Fruit fly (Drosophila melanogaster) whole organism, embryonic: ENCODE data around the gene CG4593.

Experiments
- Asciz ChIP-seq: fragments of 200-800 bp; sonication (Bioruptor generic); optimal IDR thresholded peaks from 2 replicates; lab custom pipeline; 2017; ENCODE audit warnings: missing biosample characterization, mild to moderate bottlenecking, missing genetic modification characterization, missing genetic modification reagents
- B-H1 ChIP-seq: fragments of 200-800 bp; sonication (Bioruptor generic); IDR thresholded peaks from 3 replicates; pipeline ENCODE4 v1.3.6; 2022; ENCODE audit warnings: missing biosample characterization, missing genetic modification characterization
- CG1024 ChIP-seq: fragments of 200-800 bp; sonication (Bioruptor generic); IDR thresholded peaks from 2 replicates; pipeline ENCODE4 v1.3.6; 2022; ENCODE audit warnings: missing biosample characterization, missing genetic modification characterization
- CG10543 ChIP-seq: fragments of 200-800 bp; sonication (Bioruptor generic); optimal IDR thresholded peaks from 3 replicates; lab custom pipeline; 2017; ENCODE audit warnings: missing biosample characterization, mild to moderate bottlenecking, missing genetic modification characterization, moderate library complexity
- CG11398 ChIP-seq: fragments of 200-800 bp; sonication (Bioruptor generic); optimal IDR thresholded peaks from 2 replicates; lab custom pipeline; 2016; ENCODE audit warnings: missing biosample characterization, missing genetic modification characterization
- CG11504 ChIP-seq: fragments of 200-800 bp; sonication (Bioruptor generic); optimal IDR thresholded peaks from 3 replicates; lab custom pipeline; 2019; ENCODE audit warnings: missing biosample characterization, mild to moderate bottlenecking, missing genetic modification characterization, moderate library complexity
- CG12299 ChIP-seq: fragments of 200-800 bp; sonication (Bioruptor generic); optimal IDR thresholded peaks from 2 replicates; lab custom pipeline; 2018; ENCODE audit warnings: missing biosample characterization, mild to moderate bottlenecking, missing genetic modification characterization
- CG14050 ChIP-seq: fragments of 200-800 bp; sonication (Bioruptor generic); IDR thresholded peaks from 3 replicates; pipeline ENCODE4 v1.3.6; 2022; ENCODE audit warnings: missing biosample characterization, missing genetic modification characterization
- CG15011 ChIP-seq: fragments of 200-800 bp; sonication (Bioruptor generic); optimal IDR thresholded peaks from 3 replicates; lab custom pipeline; 2018; ENCODE audit warnings: missing biosample characterization, mild to moderate bottlenecking, missing genetic modification characterization
- CG17361 ChIP-seq: fragments of 200-800 bp; sonication (Bioruptor generic); IDR thresholded peaks from 3 replicates; pipeline ENCODE4 v1.3.6; 2022; ENCODE audit warnings: missing biosample characterization, missing genetic modification characterization
- CG1792 ChIP-seq: fragments of 200-800 bp; sonication (Bioruptor generic); optimal IDR thresholded peaks from 2 replicates; lab custom pipeline; 2016; ENCODE audit warnings: missing biosample characterization, missing genetic modification characterization
- CG1832 ChIP-seq: fragments of 200-800 bp; sonication (Bioruptor generic); optimal IDR thresholded peaks from 2 replicates; lab custom pipeline; 2017; ENCODE audit warnings: missing biosample characterization, mild to moderate bottlenecking, missing genetic modification characterization, inconsistent platforms
- CG18476 ChIP-seq: fragments of 200-800 bp; sonication (Bioruptor generic); optimal IDR thresholded peaks from 2 replicates; lab custom pipeline; 2016; ENCODE audit warnings: missing biosample characterization, mild to moderate bottlenecking, missing genetic modification characterization
- CG2120 ChIP-seq: fragments of 200-800 bp; sonication (Bioruptor generic); optimal IDR thresholded peaks from 3 replicates; lab custom pipeline; 2016; ENCODE audit warnings: missing biosample characterization, missing genetic modification characterization
- CG31441 ChIP-seq: fragments of 200-800 bp; sonication (Bioruptor generic); IDR thresholded peaks from 2 replicates; pipeline ENCODE4 v1.3.6; 2022; ENCODE audit warnings: missing biosample characterization, missing genetic modification characterization
- CG32532 ChIP-seq: fragments of 200-800 bp; sonication (Bioruptor generic); IDR thresholded peaks from 2 replicates; pipeline ENCODE4 v1.3.6; 2022; ENCODE audit warnings: missing biosample characterization, missing genetic modification characterization
- CG3407 ChIP-seq: fragments of 200-800 bp; sonication (Bioruptor generic); optimal IDR thresholded peaks from 2 replicates; lab custom pipeline; 2018; ENCODE audit warnings: missing biosample characterization, mild to moderate bottlenecking, missing genetic modification characterization
- CG4328 ChIP-seq: fragments of 200-800 bp; sonication (Bioruptor generic); optimal IDR thresholded peaks from 3 replicates; lab custom pipeline; 2017; ENCODE audit warnings: missing biosample characterization, missing genetic modification reagents, missing genetic modification characterization
- CG5245 ChIP-seq: fragments of 200-800 bp; sonication (Bioruptor generic); optimal IDR thresholded peaks from 3 replicates; lab custom pipeline; 2016; ENCODE audit warnings: missing biosample characterization, missing genetic modification characterization
- CG5953 ChIP-seq: fragments of 200-800 bp; sonication (Bioruptor generic); IDR thresholded peaks from 2 replicates; pipeline ENCODE4 v1.3.6; 2022; ENCODE audit warnings: missing biosample characterization, missing genetic modification characterization
- CG8089 ChIP-seq: fragments of 200-800 bp; sonication (Bioruptor generic); optimal IDR thresholded peaks from 3 replicates; lab custom pipeline; 2016; ENCODE audit warnings: missing biosample characterization, missing genetic modification characterization
- CG8944 ChIP-seq: fragments of 200-800 bp; sonication (Bioruptor generic); optimal IDR thresholded peaks from 3 replicates; lab custom pipeline; 2016; ENCODE audit warnings: missing biosample characterization, missing genetic modification characterization
- CG9727 ChIP-seq: fragments of 200-800 bp; sonication (Bioruptor generic); optimal IDR thresholded peaks from 3 replicates; lab custom pipeline; 2017; ENCODE audit warnings: missing biosample characterization, mild to moderate bottlenecking, missing genetic modification characterization
- Fer1 ChIP-seq: fragments of 200-800 bp; sonication (Bioruptor generic); optimal IDR thresholded peaks from 2 replicates; lab custom pipeline; 2017; ENCODE audit warnings: missing biosample characterization, mild to moderate bottlenecking, missing genetic modification characterization
- HmgZ ChIP-seq: fragments of 200-800 bp; sonication (Bioruptor generic); optimal IDR thresholded peaks from 2 replicates; lab custom pipeline; 2018; ENCODE audit warnings: missing biosample characterization, mild to moderate bottlenecking, missing genetic modification characterization
- Lim3 ChIP-seq: fragments of 200-800 bp; sonication (Bioruptor generic); IDR thresholded peaks from 2 replicates; pipeline ENCODE4 v1.3.6; 2022; ENCODE audit warnings: missing biosample characterization, missing genetic modification characterization
- MBD-R2 ChIP-seq: fragments of 200-800 bp; sonication (Bioruptor generic); IDR thresholded peaks from 2 replicates; pipeline ENCODE4 v1.3.6; 2022; ENCODE audit warnings: missing biosample characterization, missing genetic modification characterization
- Myb ChIP-seq: fragments of 200-800 bp; sonication (Bioruptor generic); optimal IDR thresholded peaks from 2 replicates; lab custom pipeline; 2016; ENCODE audit warnings: missing biosample characterization, missing genetic modification characterization
- NK7.1 ChIP-seq: fragments of 200-800 bp; sonication (Bioruptor generic); optimal IDR thresholded peaks from 3 replicates; lab custom pipeline; 2016; ENCODE audit warnings: missing biosample characterization, missing genetic modification characterization
- Neu2 ChIP-seq: fragments of 200-800 bp; sonication (Bioruptor generic); optimal IDR thresholded peaks from 3 replicates; lab custom pipeline; 2016; ENCODE audit warnings: missing biosample characterization, missing genetic modification characterization, borderline replicate concordance
- Side ChIP-seq: fragments of 200-800 bp; sonication (Bioruptor generic); optimal IDR thresholded peaks from 2 replicates; lab custom pipeline; 2016; ENCODE audit warnings: missing biosample characterization, missing genetic modification characterization
- Vsx1 ChIP-seq: fragments of 200-800 bp; sonication (Bioruptor generic); optimal IDR thresholded peaks from 2 replicates; lab custom pipeline; 2017; ENCODE audit warnings: missing biosample characterization, mild to moderate bottlenecking, missing genetic modification characterization, missing genetic modification reagents
- ac ChIP-seq: fragments of 200-800 bp; sonication (Bioruptor generic); optimal IDR thresholded peaks from 3 replicates; lab custom pipeline; 2017; ENCODE audit warnings: missing biosample characterization, mild to moderate bottlenecking, missing genetic modification characterization
- ap ChIP-seq: fragments of 200-800 bp; sonication (Bioruptor generic); IDR thresholded peaks from 2 replicates; pipeline ENCODE4 v1.3.6; 2022; ENCODE audit warnings: missing biosample characterization, missing genetic modification characterization
- ato ChIP-seq: fragments of 200-800 bp; sonication (Bioruptor generic); IDR thresholded peaks from 2 replicates; pipeline ENCODE4 v1.3.6; 2022; ENCODE audit warnings: missing biosample characterization, missing genetic modification characterization; ENCODE audit not compliant: partially characterized antibody
- cg ChIP-seq: fragments of 200-800 bp; sonication (Bioruptor generic); optimal IDR thresholded peaks from 3 replicates; lab custom pipeline; 2019; ENCODE audit warnings: missing biosample characterization, mild to moderate bottlenecking, missing genetic modification characterization, moderate library complexity
- dan ChIP-seq: fragments of 200-800 bp; sonication (Bioruptor generic); IDR thresholded peaks from 2 replicates; pipeline ENCODE4 v1.3.6; 2022; ENCODE audit warnings: missing biosample characterization, missing genetic modification characterization
- dmrt11E ChIP-seq: fragments of 200-800 bp; sonication (Bioruptor generic); optimal IDR thresholded peaks from 3 replicates; lab custom pipeline; 2018; ENCODE audit warnings: missing biosample characterization, mild to moderate bottlenecking, missing genetic modification characterization, moderate library complexity
- dysf ChIP-seq: fragments of 200-800 bp; sonication (Bioruptor generic); IDR thresholded peaks from 3 replicates; pipeline ENCODE4 v1.3.6; 2022; ENCODE audit warnings: missing biosample characterization, missing genetic modification characterization
- hbn ChIP-seq: fragments of 200-800 bp; sonication (Bioruptor generic); IDR thresholded peaks from 2 replicates; pipeline ENCODE4 v1.3.6; 2022; ENCODE audit warnings: missing biosample characterization, missing genetic modification characterization; ENCODE audit not compliant: partially characterized antibody
- mld ChIP-seq: fragments of 200-800 bp; sonication (Bioruptor generic); IDR thresholded peaks from 3 replicates; pipeline ENCODE4 v1.3.6; 2022; ENCODE audit warnings: missing biosample characterization, missing genetic modification characterization; ENCODE audit not compliant: partially characterized antibody
- onecut ChIP-seq: fragments of 200-800 bp; sonication (Bioruptor generic); IDR thresholded peaks from 2 replicates; pipeline ENCODE4 v1.3.6; 2022; ENCODE audit warnings: missing biosample characterization, missing genetic modification characterization
- peb ChIP-seq: fragments of 200-800 bp; sonication (Bioruptor generic); IDR thresholded peaks from 2 replicates; pipeline ENCODE4 v1.3.6; 2022; ENCODE audit warnings: missing biosample characterization, missing genetic modification characterization
- pho ChIP-seq: fragments of 200-800 bp; sonication (Bioruptor generic); optimal IDR thresholded peaks from 2 replicates; lab custom pipeline; 2016; ENCODE audit warnings: missing biosample characterization, missing genetic modification characterization
- scrt ChIP-seq: fragments of 200-800 bp; sonication (Bioruptor generic); optimal IDR thresholded peaks from 2 replicates; lab custom pipeline; 2018; ENCODE audit warnings: missing biosample characterization, mild to moderate bottlenecking, missing genetic modification characterization, moderate library complexity
- seq ChIP-seq: fragments of 200-800 bp; sonication (Bioruptor generic); IDR thresholded peaks from 2 replicates; pipeline ENCODE4 v1.3.6; 2022; ENCODE audit warnings: missing biosample characterization, missing genetic modification characterization
- sim ChIP-seq: fragments of 200-800 bp; sonication (Bioruptor generic); IDR thresholded peaks from 2 replicates; pipeline ENCODE4 v1.3.6; 2022; ENCODE audit warnings: missing biosample characterization, missing genetic modification characterization
- sima ChIP-seq: fragments of 200-800 bp; sonication (Bioruptor generic); optimal IDR thresholded peaks from 2 replicates; lab custom pipeline; 2016; ENCODE audit warnings: missing biosample characterization, missing genetic modification characterization
- sr ChIP-seq: fragments of 200-800 bp; sonication (Bioruptor generic); IDR thresholded peaks from 3 replicates; pipeline ENCODE4 v1.3.6; 2022; ENCODE audit warnings: missing biosample characterization, missing genetic modification characterization
- stc ChIP-seq: fragments of 200-800 bp; sonication (Bioruptor generic); IDR thresholded peaks from 2 replicates; pipeline ENCODE4 v1.3.6; 2022; ENCODE audit warnings: missing biosample characterization, missing genetic modification characterization
- zen ChIP-seq: fragments of 200-800 bp; sonication (Bioruptor generic); optimal IDR thresholded peaks from 3 replicates; lab custom pipeline; 2018; ENCODE audit warnings: missing biosample characterization, mild to moderate bottlenecking, missing genetic modification characterization, moderate library complexity

The CG4593 gene

DNA sequence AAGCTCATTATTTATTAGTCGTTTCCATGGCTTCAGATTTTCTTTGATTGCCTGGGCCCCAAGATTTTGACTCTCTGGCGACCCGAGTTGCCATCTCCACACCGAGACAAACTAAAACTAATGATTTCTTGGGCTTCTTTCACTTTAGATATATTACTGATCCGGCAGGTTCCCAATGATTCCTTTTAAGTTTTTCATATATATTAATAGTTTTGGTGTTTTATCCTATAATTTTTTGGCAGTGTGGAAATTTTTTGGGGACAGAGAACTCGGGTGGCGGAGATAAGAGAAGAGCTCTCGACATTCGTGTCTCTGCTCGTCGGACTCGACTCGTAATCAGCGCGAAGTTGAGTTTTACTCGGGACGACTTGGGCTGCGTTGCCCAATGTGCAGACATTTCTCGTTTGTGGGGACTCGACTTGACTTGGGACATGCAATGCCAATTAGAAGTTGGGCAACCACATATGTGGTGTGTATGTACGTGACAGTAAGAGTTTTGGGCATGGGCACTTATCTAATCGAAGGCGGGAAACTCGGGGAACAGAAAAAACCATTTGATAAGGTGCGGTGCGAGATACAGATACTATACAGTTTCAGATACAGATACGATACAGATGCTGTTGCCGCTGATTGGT lies 12.4 kb upstream of the CG4593 start (continued):
- TF ChIP-seq dmrt11E (tag; lab: Kevin White, UChicago) (peak; percentile 30), Myb (GFP tag; lab: Kevin White, UChicago) (no peak), ato (no peak), CG1024 (GFP tag; lab: Robert Waterston, UW) (peak; percentile 45), CG18476 (GFP tag; lab: Kevin White, UChicago) (no peak), CG11398 (GFP tag; lab: Kevin White, UChicago) (no peak), CG11504 (peak; percentile 3), MBD-R2 (peak; percentile 26; the same call in 1 of the 2 replicates), CG17361 (GFP tag; lab: Robert Waterston, UW) (peak; percentile 72), Neu2 (no peak), stc (GFP tag; lab: Robert Waterston, UW) (0 out of 2 replicates have a peak, but pooled peaks have one; percentile 5), peb (GFP tag; lab: Robert Waterston, UW) (no peak), mld (GFP tag; lab: Robert Waterston, UW) (no peak), ac (GFP tag; lab: Kevin White, UChicago) (no peak), pho (GFP tag; lab: Kevin White, UChicago) (peak; percentile 36), CG1792 (GFP tag; lab: Kevin White, UChicago) (peak; percentile 23), sima (GFP tag; lab: Kevin White, UChicago) (no peak), cg (no peak), onecut (GFP tag; lab: Robert Waterston, UW) (no peak), CG5245 (GFP tag; lab: Kevin White, UChicago) (no peak), ap (GFP tag; lab: Robert Waterston, UW) (no peak), sr (GFP tag; lab: Robert Waterston, UW) (no peak), zen (no peak), CG15011 (GFP tag; lab: Kevin White, UChicago) (peak; percentile 3), CG32532 (GFP tag; lab: Robert Waterston, UW) (peak; percentile 52; the same call in 1 of the 2 replicates), CG12299 (tag; lab: Kevin White, UChicago) (peak; percentile 36), hbn (GFP tag; lab: Robert Waterston, UW) (no peak), CG3407 (GFP tag; lab: Kevin White, UChicago) (no peak), NK7.1 (no peak), sim (no peak), CG10543 (GFP tag; lab: Kevin White, UChicago) (peak; percentile 35), CG8089 (GFP tag; lab: Kevin White, UChicago) (no peak), Asciz (GFP tag; lab: Kevin White, UChicago) (peak; percentile 30), CG1832 (GFP tag; lab: Kevin White, UChicago) (no peak), CG5953 (GFP tag; lab: Robert Waterston, UW) (no peak), Lim3 (GFP tag; lab: Robert Waterston, UW) (no peak), scrt (GFP tag; lab: Kevin White, UChicago) (peak; percentile 41), CG2120 (GFP tag; lab: Kevin White, UChicago) (peak; percentile 66), Side (GFP tag; lab: Kevin White, UChicago) (no peak), CG14050 (no peak), HmgZ (tag; lab: Kevin White, UChicago) (no peak), dan (GFP tag; lab: Robert Waterston, UW) (no peak), seq (no peak), B-H1 (GFP tag; lab: Robert Waterston, UW) (peak; percentile 47; the same call in 1 of the 3 replicates), dysf (GFP tag; lab: Robert Waterston, UW) (peak; percentile 75), CG31441 (GFP tag; lab: Robert Waterston, UW) (peak; percentile 75), CG9727 (GFP tag; lab: Kevin White, UChicago) (peak; percentile 53), Vsx1 (GFP tag; lab: Kevin White, UChicago) (peak; percentile 56), Fer1 (GFP tag; lab: Kevin White, UChicago) (peak; percentile 60), CG8944 (GFP tag; lab: Kevin White, UChicago) (no peak), CG4328 (GFP tag; lab: Kevin White, UChicago) (no peak)
